Worm (Caenorhabditis elegans): ENCODE measurements around the gene ZC196.3.

ce11 chrV:8785526-8785925, 49.1 kb downstream of the ZC196.3 start:
- TF ChIP-seq tab-1 (GFP tag; IDR thresholded peaks at IDR 0.05) (peak; percentile 70; the same call in 1 of the 2 replicates), med-1 (GFP tag; optimal IDR thresholded peaks at IDR 0.05; ENCODE audit: insufficient read depth) (no peak), ref-1 (GFP tag; conservative IDR thresholded peaks at IDR 0.05) (no peak), ztf-29 (GFP tag; IDR thresholded peaks at IDR 0.05) (peak; percentile 75), flt-1 (GFP tag; IDR thresholded peaks at IDR 0.05) (peak; percentile 73)

Measured in whole organism, midembryonic.